Worm (Caenorhabditis elegans): ENCODE measurements around the gene F41G3.3.

DNA sequence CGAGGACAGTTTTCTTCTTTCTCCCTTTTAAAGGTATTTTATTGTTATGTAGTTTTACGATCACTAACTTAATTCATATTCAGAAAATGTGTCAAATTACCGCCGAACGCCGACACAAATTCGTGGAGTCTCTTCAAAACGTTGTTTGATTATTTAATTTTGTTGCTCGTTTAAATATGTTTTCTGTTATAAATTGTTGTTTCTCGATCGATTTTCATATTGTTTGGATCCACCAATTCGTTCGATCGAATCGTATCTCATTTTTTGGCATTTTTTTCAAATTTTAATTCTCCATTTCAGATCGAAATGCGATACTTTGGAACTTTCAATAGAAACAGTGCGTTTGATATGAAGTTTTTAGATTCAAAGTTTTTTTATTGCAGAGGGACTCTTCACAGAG is 13.7 kb upstream of the F41G3.3 start, which contains the start of gene F41G3.6:
- TF ChIP-seq him-1 (tag; optimal IDR thresholded peaks at IDR 0.05) (no peak), W03F9.2 (tag; optimal IDR thresholded peaks at IDR 0.05) (no peak)

Data from whole organism, L4/young adult.